Worm (Caenorhabditis elegans) whole organism, L4/young adult: Measurements from ENCODE around the gene ssp-32.

Experiments
- W03F9.2 ChIP-seq: fragments of 150-350 bp; optimal IDR thresholded peaks from 2 replicates; lab custom pipeline; 2014; ENCODE audit warnings: missing biosample characterization, missing genetic modification characterization
- dao-5 ChIP-seq: sonication (generic microtip); optimal IDR thresholded peaks from 2 replicates; lab custom pipeline; 2016; ENCODE audit warnings: missing genotype, missing genetic modification characterization, moderate library complexity, missing compliant biosample characterization
- him-1 ChIP-seq: sonication (generic microtip); optimal IDR thresholded peaks from 2 replicates; lab custom pipeline; 2016; ENCODE audit warnings: missing genotype, missing genetic modification reagents, missing genetic modification characterization, missing compliant biosample characterization

ssp-32 gene

ce11 chrIV:9895088-9895487, at the start of gene ssp-32:
Gene ssp-32, plus strand, starts transcription at chrIV:9895388.
- TF ChIP-seq him-1 (tag; lab: Kevin White, UChicago) (no peak), dao-5 (tag; lab: Kevin White, UChicago) (no peak), W03F9.2 (tag; lab: Kevin White, UChicago) (no peak)

DNA sequence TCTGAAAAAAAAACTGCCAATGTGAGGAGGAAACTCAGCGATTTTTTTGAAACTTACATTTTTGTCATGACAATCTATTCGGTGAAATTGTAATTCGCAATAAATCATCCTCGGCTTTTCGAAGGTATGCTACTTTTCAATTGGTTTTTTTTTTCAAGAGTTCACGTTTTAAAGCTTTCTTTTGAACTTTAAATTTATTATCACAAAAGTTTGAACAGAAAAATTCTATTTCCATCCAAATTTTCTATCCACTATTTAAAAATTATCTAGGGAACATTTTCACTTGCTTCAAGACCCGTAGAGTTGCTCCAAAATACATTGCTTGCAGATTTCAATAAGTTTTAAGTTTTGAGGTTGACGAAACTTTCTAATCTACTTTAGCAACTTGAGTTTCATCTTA, 48.6 kb upstream of the ssp-32 start, which contains the start of gene K07F5.6:
TSS of gene K07F5.6 (minus strand) at position 101 of the 400 bp plus-strand sequence.
- TF ChIP-seq dao-5 (tag; lab: Kevin White, UChicago): no peak
- TF ChIP-seq W03F9.2 (tag; lab: Kevin White, UChicago): no peak
- no peak for TF ChIP-seq him-1 (tag; lab: Kevin White, UChicago)

- TF ChIP-seq W03F9.2 (tag; lab: Kevin White, UChicago) (no peak), dao-5 (tag; lab: Kevin White, UChicago) (no peak), him-1 (tag; lab: Kevin White, UChicago) (no peak)
These were observed 47.1 kb upstream of the ssp-32 start, which contains the start of gene K07F5.7 for ce11 chrIV:9848075-9848474. Gene K07F5.7, minus strand, starts transcription at chrIV:9848175.

DNA sequence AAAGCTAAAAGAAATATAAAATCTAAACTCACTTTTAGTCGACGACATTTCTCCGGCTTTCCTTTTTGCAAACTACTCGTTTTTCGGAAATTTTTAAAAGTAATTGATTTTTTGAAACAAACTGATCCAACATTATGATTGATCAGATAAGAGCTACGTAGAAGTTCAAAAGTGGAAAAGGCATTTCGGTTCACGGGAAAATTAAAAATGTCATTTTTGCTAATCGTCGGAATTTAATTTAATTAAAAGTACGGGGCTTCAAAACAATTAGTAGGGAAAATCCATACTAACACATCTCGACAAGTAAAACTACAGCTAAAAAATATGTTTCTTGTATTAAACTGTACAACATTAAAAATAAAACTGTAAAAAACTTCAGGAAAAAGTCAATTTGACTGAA, 45.6 kb upstream of the ssp-32 start, which contains the start of gene K07F5.8:
TSS of gene K07F5.8 (minus strand) at position 101 of the 400 bp plus-strand sequence.
- no peak for TF ChIP-seq dao-5 (tag; lab: Kevin White, UChicago)
- TF ChIP-seq him-1 (tag; lab: Kevin White, UChicago): no peak
- TF ChIP-seq W03F9.2 (tag; lab: Kevin White, UChicago): no peak

DNA sequence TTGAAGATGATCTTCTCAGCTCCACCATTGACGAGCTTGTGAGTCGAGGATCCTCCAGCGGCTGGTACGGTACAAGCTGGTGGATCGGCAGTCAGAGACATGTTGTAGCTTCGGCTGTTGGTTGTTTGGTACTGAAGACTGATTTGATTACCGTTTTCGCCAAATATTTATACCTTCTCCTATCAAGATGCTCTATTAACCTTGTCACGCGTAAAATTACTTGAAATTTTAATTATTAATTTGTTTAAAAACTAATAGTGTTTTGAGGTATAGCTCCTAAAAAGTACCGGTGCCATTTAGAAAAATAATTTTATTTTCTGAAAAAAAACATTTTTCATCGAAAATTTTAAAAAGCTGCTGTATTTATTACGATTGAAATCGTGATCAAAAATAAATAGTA, 44.3 kb upstream of the ssp-32 start, which contains the start of gene ssp-10:
TSS of gene ssp-10 (minus strand) at position 101 of the 400 bp plus-strand sequence.
- TF ChIP-seq dao-5 (tag; lab: Kevin White, UChicago): no peak
- no peak for TF ChIP-seq him-1 (tag; lab: Kevin White, UChicago)
- no peak for TF ChIP-seq W03F9.2 (tag; lab: Kevin White, UChicago)

ce11 chrIV:9852250-9852649, 42.9 kb upstream of the ssp-32 start, which contains the start of gene ssq-1:
Gene ssq-1, plus strand, starts transcription at chrIV:9852550.
- TF ChIP-seq W03F9.2 (tag; lab: Kevin White, UChicago): no peak
- TF ChIP-seq dao-5 (tag; lab: Kevin White, UChicago): no peak
- no peak for TF ChIP-seq him-1 (tag; lab: Kevin White, UChicago)

DNA sequence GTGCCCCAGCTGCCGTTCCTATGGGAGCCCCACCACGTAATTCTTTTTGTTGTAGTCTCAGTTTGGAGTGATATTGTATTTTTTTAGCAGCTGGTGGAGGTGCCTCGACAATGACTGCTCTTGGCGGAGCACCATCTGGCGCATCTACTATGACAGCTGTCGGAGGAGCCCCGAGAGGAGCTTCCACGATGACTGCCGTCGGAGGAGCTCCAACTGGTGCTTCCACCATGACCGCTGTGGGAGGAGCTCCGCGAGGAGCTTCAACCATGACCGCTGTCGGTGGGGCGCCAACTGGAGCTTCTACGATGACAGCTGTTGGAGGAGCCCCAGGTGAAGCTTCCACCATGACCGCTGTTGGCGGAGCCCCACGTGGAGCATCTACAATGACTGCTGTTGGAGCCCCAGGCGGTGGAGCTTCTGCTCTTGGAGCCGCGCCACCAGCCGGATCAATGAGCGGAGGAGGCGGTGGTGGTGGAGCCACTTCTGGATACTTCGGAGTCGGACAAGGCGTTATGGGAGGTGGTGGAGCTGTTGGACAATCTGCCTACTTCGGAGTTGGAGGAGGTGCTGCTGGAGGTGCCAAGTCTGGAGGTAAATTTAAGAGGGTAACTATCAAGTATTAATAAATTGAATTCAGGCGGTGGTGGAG, 42.2 kb upstream of the ssp-32 start:
- no peak for TF ChIP-seq dao-5 (tag; lab: Kevin White, UChicago)
- no peak for TF ChIP-seq him-1 (tag; lab: Kevin White, UChicago)
- no peak for TF ChIP-seq W03F9.2 (tag; lab: Kevin White, UChicago)

ce11 chrIV:9854952-9855351, 40.2 kb upstream of the ssp-32 start:
- TF ChIP-seq dao-5 (tag; lab: Kevin White, UChicago): no peak
- no peak for TF ChIP-seq him-1 (tag; lab: Kevin White, UChicago)
- TF ChIP-seq W03F9.2 (tag; lab: Kevin White, UChicago): no peak

DNA sequence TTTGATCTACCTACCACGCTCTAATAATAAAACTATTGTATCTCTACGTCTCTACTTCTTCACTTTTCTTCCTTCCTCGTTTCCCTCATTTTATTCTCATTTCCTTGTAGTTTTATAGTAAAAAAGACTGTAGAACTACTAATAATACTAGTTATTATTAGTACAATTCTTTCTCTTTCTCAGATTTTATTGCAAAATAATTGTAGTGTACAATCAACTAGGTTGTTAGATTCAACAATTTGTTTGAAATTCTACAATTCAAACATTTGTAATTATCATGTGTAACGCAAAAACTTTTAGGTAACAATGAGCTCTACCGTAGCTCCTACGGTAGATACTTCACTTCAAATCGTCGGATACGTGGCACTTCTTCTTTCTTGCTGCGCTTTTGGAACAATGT, 39.5 kb upstream of the ssp-32 start, which contains the start of gene K07F5.12:
TSS of gene K07F5.12 (plus strand) at position 301 of the 400 bp plus-strand sequence.
- TF ChIP-seq W03F9.2 (tag; lab: Kevin White, UChicago) (no peak), him-1 (tag; lab: Kevin White, UChicago) (no peak), dao-5 (tag; lab: Kevin White, UChicago) (no peak)

- TF ChIP-seq him-1 (tag; lab: Kevin White, UChicago) (no peak), dao-5 (tag; lab: Kevin White, UChicago) (no peak), W03F9.2 (tag; lab: Kevin White, UChicago) (peak; percentile 75)
These were observed 37.2 kb upstream of the ssp-32 start, which contains the start of gene npp-1 for ce11 chrIV:9857952-9858488. Gene npp-1, plus strand, starts transcription at chrIV:9858488.

- TF ChIP-seq W03F9.2 (tag; lab: Kevin White, UChicago) (no peak), dao-5 (tag; lab: Kevin White, UChicago) (no peak), him-1 (tag; lab: Kevin White, UChicago) (no peak)
These were observed 36.2 kb upstream of the ssp-32 start for ce11 chrIV:9858970-9859369.

DNA sequence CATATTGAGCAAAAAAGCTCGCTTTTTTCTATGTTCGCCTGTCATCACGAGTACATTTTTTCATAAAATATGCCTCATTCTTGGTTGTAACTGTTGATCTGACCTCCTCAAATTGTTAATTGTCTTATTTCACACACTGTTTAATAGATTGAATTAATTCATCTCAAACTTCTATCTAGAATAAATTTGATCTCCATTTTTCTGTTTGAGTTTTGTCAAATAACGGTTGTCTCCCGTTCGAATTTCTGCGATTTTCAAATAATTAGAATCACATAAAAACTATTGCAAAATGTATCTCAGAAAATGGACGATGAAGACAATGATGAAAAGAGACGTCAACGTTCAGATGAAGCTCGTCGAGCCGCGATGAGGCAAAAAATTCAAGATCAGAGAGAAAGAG, 33.3 kb upstream of the ssp-32 start, which contains the start of gene K07F5.14:
TSS of gene K07F5.14 (plus strand) at position 301 of the 400 bp plus-strand sequence.
- TF ChIP-seq W03F9.2 (tag; lab: Kevin White, UChicago) (no peak), dao-5 (tag; lab: Kevin White, UChicago) (no peak), him-1 (tag; lab: Kevin White, UChicago) (no peak)

ce11 chrIV:9863817-9864216, 31.4 kb upstream of the ssp-32 start, which contains the start of gene K07F5.16:
Gene K07F5.16, plus strand, starts transcription at chrIV:9864117.
- TF ChIP-seq him-1 (tag; lab: Kevin White, UChicago) (no peak), W03F9.2 (tag; lab: Kevin White, UChicago) (no peak), dao-5 (tag; lab: Kevin White, UChicago) (no peak)
